Worm (Caenorhabditis elegans) whole organism, midembryonic: ENCODE data around the gene sra-12.

ENCODE experiments used
- T22C8.4 ChIP-seq: fragments of 200-800 bp; sonication (Bioruptor generic); IDR thresholded peaks from 2 replicates; pipeline ENCODE4 v1.3.6; 2022; ENCODE audit warnings: missing genetic modification characterization, missing compliant biosample characterization
- cog-1 ChIP-seq: sonication (generic microtip); optimal IDR thresholded peaks from 2 replicates; lab custom pipeline; 2016; ENCODE audit warnings: missing genetic modification characterization, missing compliant biosample characterization
- flt-1 ChIP-seq: fragments of 200-800 bp; sonication (Bioruptor generic); IDR thresholded peaks from 2 replicates; pipeline ENCODE4 v1.3.6; 2022; ENCODE audit warnings: missing genetic modification characterization, missing compliant biosample characterization
- klf-2 ChIP-seq: fragments of 200-800 bp; sonication (Bioruptor generic); conservative IDR thresholded peaks from 2 replicates; pipeline ENCODE4 v1.3.6; 2022; ENCODE audit warnings: missing genetic modification reagents, missing genetic modification characterization, missing compliant biosample characterization
- med-1 ChIP-seq: sonication (generic microtip); optimal IDR thresholded peaks from 2 replicates; lab custom pipeline; 2017; ENCODE audit warnings: missing genetic modification characterization, mild to moderate bottlenecking, missing compliant biosample characterization, antibody characterized with exemption, missing genetic modification reagents; ENCODE audit not compliant: insufficient read depth
- ref-1 ChIP-seq: fragments of 200-800 bp; sonication (Bioruptor generic); conservative IDR thresholded peaks from 2 replicates; pipeline ENCODE4 v1.3.6; 2022; ENCODE audit warnings: missing genetic modification reagents, missing genetic modification characterization, missing compliant biosample characterization
- tab-1 ChIP-seq: fragments of 200-800 bp; sonication (Bioruptor generic); IDR thresholded peaks from 2 replicates; pipeline ENCODE4 v1.3.6; 2022; ENCODE audit warnings: missing genetic modification characterization, missing compliant biosample characterization
- ztf-23 ChIP-seq: fragments of 200-800 bp; sonication (Bioruptor generic); IDR thresholded peaks from 2 replicates; pipeline ENCODE4 v1.3.6; 2022; ENCODE audit warnings: missing genetic modification reagents, missing genetic modification characterization, missing compliant biosample characterization
- ztf-29 ChIP-seq: fragments of 200-800 bp; sonication (Bioruptor generic); IDR thresholded peaks from 2 replicates; pipeline ENCODE4 v1.3.6; 2022; ENCODE audit warnings: missing genetic modification reagents, missing genetic modification characterization, missing compliant biosample characterization

DNA sequence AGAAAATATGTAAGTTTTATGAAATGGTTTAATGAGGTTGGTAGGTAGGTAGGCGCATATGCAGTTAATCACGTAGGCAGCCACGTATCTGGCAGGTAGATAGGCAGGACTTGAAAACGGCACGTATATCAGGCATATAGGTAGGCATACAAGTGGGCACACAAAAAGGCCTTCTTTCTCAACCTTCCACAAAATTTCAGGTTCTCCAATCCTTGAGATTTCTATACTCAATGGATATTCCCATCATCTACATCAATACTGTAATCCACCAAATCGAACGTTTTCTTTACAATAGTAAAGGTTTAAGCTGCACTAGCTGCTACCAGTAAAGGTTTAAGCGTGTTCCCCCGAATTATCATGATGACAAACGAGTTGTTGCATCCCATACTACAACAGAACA is 28.0 kb upstream of the sra-12 start:
- TF ChIP-seq ref-1 (GFP tag; lab: Robert Waterston, UW) (no peak), flt-1 (GFP tag; lab: Robert Waterston, UW) (no peak), ztf-23 (no peak), T22C8.4 (GFP tag; lab: Robert Waterston, UW) (no peak), ztf-29 (no peak), klf-2 (no peak), tab-1 (no peak), med-1 (GFP tag; lab: Kevin White, UChicago) (no peak), cog-1 (tag; lab: Kevin White, UChicago) (no peak)
